Worm (Caenorhabditis elegans) whole organism, late embryonic: ENCODE measurements around the gene trpp-1.

ENCODE experiments used
- ama-1 ChIP-seq: fragments of 150-350 bp; optimal IDR thresholded peaks from 2 replicates; lab custom pipeline; 2014
- ets-4 ChIP-seq: sonication (generic microtip); optimal IDR thresholded peaks from 2 replicates; lab custom pipeline; 2016; ENCODE audit warnings: missing genetic modification characterization, missing compliant biosample characterization
- eyg-1 ChIP-seq: sonication (generic microtip); optimal IDR thresholded peaks from 2 replicates; lab custom pipeline; 2016; ENCODE audit warnings: missing genotype, missing genetic modification characterization, missing compliant biosample characterization
- hlh-6 ChIP-seq: sonication (generic microtip); optimal IDR thresholded peaks from 2 replicates; lab custom pipeline; 2016; ENCODE audit warnings: missing genotype, missing genetic modification characterization, missing compliant biosample characterization
- nhr-11 ChIP-seq: fragments of 150-350 bp; optimal IDR thresholded peaks from 2 replicates; lab custom pipeline; 2014; ENCODE audit warnings: missing biosample characterization, missing genetic modification characterization
- pqm-1 ChIP-seq: sonication (generic microtip); optimal IDR thresholded peaks from 2 replicates; lab custom pipeline; 2016; ENCODE audit warnings: missing genetic modification characterization, missing compliant biosample characterization
- rnt-1 ChIP-seq: sonication (generic microtip); optimal IDR thresholded peaks from 2 replicates; lab custom pipeline; 2016; ENCODE audit warnings: missing genetic modification characterization, missing compliant biosample characterization
- sox-2 ChIP-seq: fragments of 200-800 bp; sonication (Bioruptor generic); IDR thresholded peaks from 2 replicates; pipeline ENCODE4 v1.3.6; 2022; ENCODE audit warnings: missing genetic modification reagents, missing genetic modification characterization, missing compliant biosample characterization
- tbx-2 ChIP-seq: sonication (generic microtip); optimal IDR thresholded peaks from 2 replicates; lab custom pipeline; 2016; ENCODE audit warnings: missing genetic modification characterization, missing compliant biosample characterization
- unc-42 ChIP-seq: sonication (generic microtip); optimal IDR thresholded peaks from 2 replicates; lab custom pipeline; 2016; ENCODE audit warnings: missing genotype, missing genetic modification characterization, missing compliant biosample characterization
- zip-5 ChIP-seq: sonication (generic microtip); optimal IDR thresholded peaks from 2 replicates; lab custom pipeline; 2016; ENCODE audit warnings: missing genetic modification characterization, missing compliant biosample characterization
- ztf-16 ChIP-seq: sonication (generic microtip); optimal IDR thresholded peaks from 2 replicates; lab custom pipeline; 2017; ENCODE audit warnings: missing genetic modification characterization, missing compliant biosample characterization

ce11 chrV:152156-152555 lies 49.2 kb upstream of the trpp-1 start:
- no peak for TF ChIP-seq hlh-6 (tag; lab: Kevin White, UChicago)
- no peak for TF ChIP-seq pqm-1 (tag; lab: Kevin White, UChicago)
- TF ChIP-seq nhr-11 (tag; lab: Kevin White, UChicago) = no peak
- TF ChIP-seq eyg-1 (tag; lab: Kevin White, UChicago) = no peak
- no peak for TF ChIP-seq sox-2 (GFP tag; lab: Robert Waterston, UW)
- no peak for TF ChIP-seq unc-42 (tag; lab: Kevin White, UChicago)
- TF ChIP-seq rnt-1 = no peak
- no peak for TF ChIP-seq ets-4
- no peak for TF ChIP-seq tbx-2 (tag; lab: Kevin White, UChicago)
- no peak for TF ChIP-seq ama-1 (lab: Kevin White, UChicago)
- no peak for TF ChIP-seq ztf-16 (tag; lab: Kevin White, UChicago)
- TF ChIP-seq zip-5 (tag; lab: Kevin White, UChicago) = no peak
